Fruit fly (Drosophila melanogaster): ENCODE data around the gene tal-1A.
A peak's percentile ranks its signal among the peaks of the same experiment; 100 is the strongest.

- no peak for TF ChIP-seq CG15710 (tag; optimal IDR thresholded peaks at IDR 0.05)
- TF ChIP-seq D1 (tag; optimal IDR thresholded peaks at IDR 0.05), result no peak
- TF ChIP-seq EcR (GFP tag; optimal IDR thresholded peaks at IDR 0.05), result peak; percentile 84
- TF ChIP-seq CG34367 (tag; optimal IDR thresholded peaks at IDR 0.05), result no peak
- TF ChIP-seq CG17806 (tag; optimal IDR thresholded peaks at IDR 0.05), result no peak
- no peak for TF ChIP-seq rn (GFP tag; IDR thresholded peaks at IDR 0.05)
- TF ChIP-seq Pif1B (GFP tag; optimal IDR thresholded peaks at IDR 0.05), result no peak
- no peak for TF ChIP-seq CG12605 (GFP tag; IDR thresholded peaks at IDR 0.05)
- no peak for TF ChIP-seq CG9948 (tag; optimal IDR thresholded peaks at IDR 0.05)
- no peak for TF ChIP-seq CG8159 (tag; optimal IDR thresholded peaks at IDR 0.05)
- TF ChIP-seq CG4496 (GFP tag; IDR thresholded peaks at IDR 0.05), result no peak
- no peak for TF ChIP-seq Pif1A (GFP tag; optimal IDR thresholded peaks at IDR 0.05)
- TF ChIP-seq CG32121 (GFP tag; IDR thresholded peaks at IDR 0.05), result no peak
- no peak for TF ChIP-seq CG8301 (tag; optimal IDR thresholded peaks at IDR 0.05)
These were observed 15.3 kb downstream of the tal-1A start, which contains the start of gene Mst87F for dm6 chr3R:13827953-13828922.

Measured in whole organism, pupa.